Worm (Caenorhabditis elegans) whole organism, L2 larva: ENCODE data around the gene vab-7.

Experiments used
- F13H6.1 ChIP-seq: sonication (generic microtip); optimal IDR thresholded peaks from 2 replicates; lab custom pipeline; 2016; ENCODE audit warnings: missing genetic modification characterization, missing compliant biosample characterization
- R02D3.7 ChIP-seq: fragments of 150-350 bp; optimal IDR thresholded peaks from 2 replicates; lab custom pipeline; 2014; ENCODE audit warnings: missing biosample characterization, missing genetic modification characterization
- Y55F3AM.14 ChIP-seq: fragments of 200-800 bp; sonication (Bioruptor generic); optimal IDR thresholded peaks from 2 replicates; lab custom pipeline; 2018; ENCODE audit warnings: mild to moderate bottlenecking, missing genetic modification characterization, missing compliant biosample characterization
- ZK546.5 ChIP-seq: sonication (generic microtip); optimal IDR thresholded peaks from 2 replicates; lab custom pipeline; 2017; ENCODE audit warnings: missing biosample characterization, missing genetic modification characterization
- ceh-82 ChIP-seq: fragments of 150-350 bp; optimal IDR thresholded peaks from 2 replicates; lab custom pipeline; 2014; ENCODE audit warnings: missing biosample characterization, missing genetic modification characterization
- crh-2 ChIP-seq: sonication (generic microtip); optimal IDR thresholded peaks from 2 replicates; lab custom pipeline; 2017; ENCODE audit warnings: missing biosample characterization, missing genetic modification characterization
- lin-11 ChIP-seq: fragments of 150-350 bp; sonication (generic microtip); optimal IDR thresholded peaks from 2 replicates; lab custom pipeline; 2014; ENCODE audit warnings: missing biosample characterization, missing genetic modification characterization, inconsistent platforms, mixed read lengths
- lin-13 ChIP-seq: fragments of 150-350 bp; optimal IDR thresholded peaks from 2 replicates; lab custom pipeline; 2014; ENCODE audit warnings: missing biosample characterization, missing genetic modification reagents, missing genetic modification characterization
- mdl-1 ChIP-seq, 2 experiments: fragments of 150-350 bp in 1 of 2; sonication (generic microtip) in 1 of 2; optimal IDR thresholded peaks; 2 replicates each; lab custom pipeline; 2017; ENCODE audit warnings: missing biosample characterization in 2 of 2, missing genetic modification characterization in 2 of 2
- nhr-237 ChIP-seq: fragments of 150-350 bp; optimal IDR thresholded peaks from 2 replicates; lab custom pipeline; 2014; ENCODE audit warnings: missing biosample characterization, missing genetic modification characterization
- nhr-25 ChIP-seq: fragments of 150-350 bp; sonication (generic microtip); optimal IDR thresholded peaks from 3 replicates; lab custom pipeline; 2014; ENCODE audit warnings: missing biosample characterization, missing genetic modification characterization
- nhr-6 ChIP-seq: fragments of 150-350 bp; optimal IDR thresholded peaks from 2 replicates; lab custom pipeline; 2014; ENCODE audit warnings: missing biosample characterization, missing genetic modification characterization
- nhr-77 ChIP-seq: fragments of 150-350 bp; optimal IDR thresholded peaks from 2 replicates; lab custom pipeline; 2014; ENCODE audit warnings: missing biosample characterization, missing genetic modification characterization
- sem-4 ChIP-seq: fragments of 150-350 bp; optimal IDR thresholded peaks from 2 replicates; lab custom pipeline; 2014; ENCODE audit warnings: missing biosample characterization, missing genetic modification reagents, missing genetic modification characterization
- sma-9 ChIP-seq, 2 experiments: fragments of 150-350 bp in 1 of 2; sonication (generic microtip) in 1 of 2; optimal IDR thresholded peaks; 2 replicates each; lab custom pipeline; 2014 to 2016; ENCODE audit warnings: missing genetic modification characterization in 2 of 2, mild to moderate bottlenecking in 1 of 2, missing biosample characterization in 1 of 2, missing compliant biosample characterization in 1 of 2, missing genetic modification reagents in 1 of 2, moderate library complexity in 1 of 2
- snpc-4 ChIP-seq: fragments of 150-350 bp; optimal IDR thresholded peaks from 2 replicates; lab custom pipeline; 2014; ENCODE audit warnings: missing biosample characterization, missing genetic modification characterization
- unc-39 ChIP-seq: fragments of 150-350 bp; optimal IDR thresholded peaks from 2 replicates; lab custom pipeline; 2014; ENCODE audit warnings: missing biosample characterization, missing genetic modification characterization
- unc-62 ChIP-seq: fragments of 150-350 bp; optimal IDR thresholded peaks from 2 replicates; lab custom pipeline; 2014; ENCODE audit warnings: missing biosample characterization, missing genetic modification reagents, missing genetic modification characterization
- zag-1 ChIP-seq: fragments of 150-350 bp; optimal IDR thresholded peaks from 2 replicates; lab custom pipeline; 2014; ENCODE audit warnings: missing biosample characterization, missing genetic modification characterization

vab-7 gene

ce11 chrIII:10969644-10970043 lies 49.5 kb downstream of the vab-7 start, which contains the start of gene dhc-4:
Gene dhc-4, plus strand, starts transcription at chrIII:10969944.
- TF ChIP-seq F13H6.1 (tag; lab: Kevin White, UChicago) (no peak), Y55F3AM.14 (GFP tag; lab: Kevin White, UChicago) (no peak), snpc-4 (tag; lab: Kevin White, UChicago) (no peak), nhr-25 (tag; lab: Kevin White, UChicago) (no peak), mdl-1 (tag; optimal IDR thresholded peaks at IDR 0.05; lab: Kevin White, UChicago) (no peak), R02D3.7 (no peak), zag-1 (no peak), lin-11 (no peak), lin-13 (GFP tag; lab: Kevin White, UChicago) (no peak), ZK546.5 (tag; lab: Kevin White, UChicago) (no peak), crh-2 (tag; lab: Kevin White, UChicago) (no peak), nhr-6 (no peak), ceh-82 (tag; lab: Kevin White, UChicago) (no peak), nhr-237 (tag; lab: Kevin White, UChicago) (no peak), nhr-77 (tag; lab: Kevin White, UChicago) (no peak), unc-62 (GFP tag; lab: Kevin White, UChicago) (no peak), sem-4 (tag; lab: Kevin White, UChicago) (no peak), unc-39 (tag; lab: Kevin White, UChicago) (no peak), sma-9 (GFP tag; optimal IDR thresholded peaks at IDR 0.05; lab: Kevin White, UChicago) (no peak), sma-9 (tag; optimal IDR thresholded peaks at IDR 0.05; lab: Kevin White, UChicago) (no peak)
